Worm (Caenorhabditis elegans): ENCODE measurements around the gene sdz-8.

sdz-8 gene

ce11 chrV:11536667-11537066, 20.7 kb upstream of the sdz-8 start:
- TF ChIP-seq C34F6.9 (tag; optimal IDR thresholded peaks at IDR 0.05) (peak; percentile 14), sem-4 (tag; optimal IDR thresholded peaks at IDR 0.05) (no peak)

ce11 chrV:11535504-11536062, 19.6 kb upstream of the sdz-8 start:
- TF ChIP-seq lsy-2 (tag; optimal IDR thresholded peaks at IDR 0.05) (peak in 1 of 2 experiments; percentile 27), sma-9 (GFP tag; optimal IDR thresholded peaks at IDR 0.05) (peak; percentile 68), sma-9 (tag; optimal IDR thresholded peaks at IDR 0.05) (no peak), mab-5 (tag; optimal IDR thresholded peaks at IDR 0.05) (peak; percentile 19), nhr-129 (tag; optimal IDR thresholded peaks at IDR 0.05) (peak; percentile 38), C34F6.9 (tag; optimal IDR thresholded peaks at IDR 0.05) (peak; percentile 26), crh-2 (tag; optimal IDR thresholded peaks at IDR 0.05) (peak; percentile 60), sem-4 (tag; optimal IDR thresholded peaks at IDR 0.05) (peak; percentile 16), F13H6.1 (tag; optimal IDR thresholded peaks at IDR 0.05) (peak; percentile 64), fos-1 (tag; optimal IDR thresholded peaks at IDR 0.05) (peak; percentile 70), mdl-1 (tag; optimal IDR thresholded peaks at IDR 0.05) (no peak), nhr-23 (tag; optimal IDR thresholded peaks at IDR 0.05) (no peak)

ce11 chrV:11534495-11535189, 18.7 kb upstream of the sdz-8 start:
- TF ChIP-seq nhr-6 (tag; optimal IDR thresholded peaks at IDR 0.05) (no peak), gmeb-1 (tag; optimal IDR thresholded peaks at IDR 0.05) (peak; percentile 65), egl-27 (tag; optimal IDR thresholded peaks at IDR 0.05) (peak; percentile 19), sma-9 (GFP tag; optimal IDR thresholded peaks at IDR 0.05) (peak; percentile 87), sma-9 (tag; optimal IDR thresholded peaks at IDR 0.05) (no peak), sem-4 (tag; optimal IDR thresholded peaks at IDR 0.05) (no peak), fos-1 (tag; optimal IDR thresholded peaks at IDR 0.05) (peak; percentile 93), nhr-25 (tag; optimal IDR thresholded peaks at IDR 0.05) (peak; percentile 50), crh-2 (tag; optimal IDR thresholded peaks at IDR 0.05) (peak; percentile 60), F13H6.1 (tag; optimal IDR thresholded peaks at IDR 0.05) (peak; percentile 7), nhr-129 (tag; optimal IDR thresholded peaks at IDR 0.05) (peak; percentile 58), aly-2 (tag; optimal IDR thresholded peaks at IDR 0.05) (no peak), sma-3 (GFP tag; optimal IDR thresholded peaks at IDR 0.05) (peak; percentile 43), blmp-1 (tag; optimal IDR thresholded peaks at IDR 0.05; ENCODE audit: insufficient read depth) (peak; percentile 96), nhr-21 (tag; optimal IDR thresholded peaks at IDR 0.05) (peak; percentile 56), alr-1 (tag; optimal IDR thresholded peaks at IDR 0.05) (no peak), lsy-2 (tag; optimal IDR thresholded peaks at IDR 0.05) (peak in 1 of 2 experiments; percentile 29)

ce11 chrV:11533365-11533949, 17.5 kb upstream of the sdz-8 start:
- no peak for TF ChIP-seq lin-13 (GFP tag; optimal IDR thresholded peaks at IDR 0.05)

- TF ChIP-seq fos-1 (tag; optimal IDR thresholded peaks at IDR 0.05) (peak; percentile 33), nhr-77 (tag; optimal IDR thresholded peaks at IDR 0.05) (no peak), mdl-1 (tag; optimal IDR thresholded peaks at IDR 0.05) (no peak), nhr-11 (tag; optimal IDR thresholded peaks at IDR 0.05) (no peak), sma-9 (GFP tag; optimal IDR thresholded peaks at IDR 0.05) (peak; percentile 87), sma-9 (tag; optimal IDR thresholded peaks at IDR 0.05) (no peak), aly-2 (tag; optimal IDR thresholded peaks at IDR 0.05) (no peak), ama-1 (optimal IDR thresholded peaks at IDR 0.05) (no peak), elt-3 (tag; optimal IDR thresholded peaks at IDR 0.05) (no peak), Y55F3AM.14 (GFP tag; optimal IDR thresholded peaks at IDR 0.05) (peak; percentile 61), sma-3 (GFP tag; optimal IDR thresholded peaks at IDR 0.05) (peak; percentile 72), nhr-25 (tag; optimal IDR thresholded peaks at IDR 0.05) (peak; percentile 88), nhr-6 (tag; optimal IDR thresholded peaks at IDR 0.05) (no peak), nhr-23 (tag; optimal IDR thresholded peaks at IDR 0.05) (no peak), blmp-1 (tag; optimal IDR thresholded peaks at IDR 0.05; ENCODE audit: insufficient read depth) (peak; percentile 100), sem-4 (tag; optimal IDR thresholded peaks at IDR 0.05) (peak; percentile 80), ztf-11 (tag; optimal IDR thresholded peaks at IDR 0.05) (no peak), mab-5 (tag; optimal IDR thresholded peaks at IDR 0.05) (no peak), C34F6.9 (tag; optimal IDR thresholded peaks at IDR 0.05) (no peak), lin-11 (tag; optimal IDR thresholded peaks at IDR 0.05) (no peak), egl-27 (tag; optimal IDR thresholded peaks at IDR 0.05) (peak; percentile 62), nhr-129 (tag; optimal IDR thresholded peaks at IDR 0.05) (peak; percentile 67), lin-39 (tag; optimal IDR thresholded peaks at IDR 0.05) (no peak), zag-1 (tag; optimal IDR thresholded peaks at IDR 0.05) (no peak), nhr-12 (tag; optimal IDR thresholded peaks at IDR 0.05) (no peak), ceh-16 (tag; optimal IDR thresholded peaks at IDR 0.05) (no peak), nhr-21 (tag; optimal IDR thresholded peaks at IDR 0.05) (peak; percentile 46), peb-1 (tag; optimal IDR thresholded peaks at IDR 0.05) (no peak)
Measured at ce11 chrV:11532964-11533363, 17.0 kb upstream of the sdz-8 start.

All from whole organism, L2 larva.